Worm (Caenorhabditis elegans) whole organism, L4 larva: ENCODE measurements around the gene vha-18.
A peak's percentile ranks its signal among the peaks of the same experiment; 100 is the strongest.

Source experiments
- D1046.2 ChIP-seq: fragments of 200-800 bp; sonication (Bioruptor generic); IDR thresholded peaks from 2 replicates; pipeline ENCODE4 v1.3.6; 2022; ENCODE audit warnings: missing genetic modification characterization, missing compliant biosample characterization
- F49E8.2 ChIP-seq: sonication (generic microtip); optimal IDR thresholded peaks from 2 replicates; lab custom pipeline; 2016; ENCODE audit warnings: missing compliant biosample characterization, mild to moderate bottlenecking, missing genetic modification characterization, borderline replicate concordance
- T20F7.1 ChIP-seq: fragments of 200-800 bp; sonication (Bioruptor generic); optimal IDR thresholded peaks from 2 replicates; lab custom pipeline; 2018; ENCODE audit warnings: mild to moderate bottlenecking, missing genetic modification characterization, missing compliant biosample characterization
- ZK546.5 ChIP-seq, 2 experiments: sonication (generic microtip); optimal IDR thresholded peaks; 2 replicates each; lab custom pipeline; 2017; ENCODE audit warnings: missing biosample characterization in 2 of 2, missing genetic modification characterization in 2 of 2
- aha-1 ChIP-seq: fragments of 150-350 bp; peaks from one replicate; lab custom pipeline; 2014; ENCODE audit warnings: missing biosample characterization, missing genetic modification characterization
- ama-1 ChIP-seq: fragments of 150-350 bp; optimal IDR thresholded peaks from 2 replicates; lab custom pipeline; 2014; ENCODE audit warnings: inconsistent platforms, mixed read lengths
- attf-4 ChIP-seq: sonication (generic microtip); optimal IDR thresholded peaks from 3 replicates; lab custom pipeline; 2017; ENCODE audit warnings: missing biosample characterization, missing genetic modification characterization
- ceh-28 ChIP-seq: fragments of 150-350 bp; optimal IDR thresholded peaks from 2 replicates; lab custom pipeline; 2014; ENCODE audit warnings: missing biosample characterization, missing genetic modification reagents, missing genetic modification characterization
- ceh-32 ChIP-seq: sonication (generic microtip); optimal IDR thresholded peaks from 2 replicates; lab custom pipeline; 2016; ENCODE audit warnings: mild to moderate bottlenecking, missing genetic modification characterization, missing compliant biosample characterization; ENCODE audit not compliant: poor library complexity
- ceh-62 ChIP-seq: sonication (generic microtip); optimal IDR thresholded peaks from 2 replicates; lab custom pipeline; 2017; ENCODE audit warnings: missing biosample characterization, missing genetic modification characterization
- ces-1 ChIP-seq: fragments of 150-350 bp; sonication (generic microtip); optimal IDR thresholded peaks from 4 replicates; lab custom pipeline; 2014; ENCODE audit warnings: missing biosample characterization, missing genetic modification reagents, missing genetic modification characterization
- daf-19 ChIP-seq: fragments of 200-800 bp; sonication (Bioruptor generic); conservative IDR thresholded peaks from 2 replicates; pipeline ENCODE4 v1.3.6; 2022; ENCODE audit warnings: missing genetic modification characterization, missing compliant biosample characterization
- dmd-6 ChIP-seq: fragments of 200-800 bp; sonication (Bioruptor generic); IDR thresholded peaks from 2 replicates; pipeline ENCODE4 v1.3.6; 2022; ENCODE audit warnings: missing genetic modification reagents, missing genetic modification characterization, missing compliant biosample characterization
- egl-43 ChIP-seq: fragments of 200-800 bp; sonication (Bioruptor generic); IDR thresholded peaks from 2 replicates; pipeline ENCODE4 v1.3.6; 2022; ENCODE audit warnings: missing genetic modification reagents, missing genetic modification characterization, missing compliant biosample characterization
- hif-1 ChIP-seq, 2 experiments: sonication (generic microtip); optimal IDR thresholded peaks; 2 replicates each; lab custom pipeline; 2016 to 2017; ENCODE audit warnings: missing compliant biosample characterization in 2 of 2, missing genetic modification characterization in 2 of 2, missing genetic modification reagents in 2 of 2, missing genotype in 2 of 2, mild to moderate bottlenecking in 1 of 2
- hlh-30 ChIP-seq: sonication (generic microtip); optimal IDR thresholded peaks from 2 replicates; lab custom pipeline; 2017; ENCODE audit warnings: antibody characterized with exemption, mild to moderate bottlenecking, missing genetic modification characterization, missing compliant biosample characterization; ENCODE audit not compliant: insufficient read depth
- lin-13 ChIP-seq: fragments of 150-350 bp; optimal IDR thresholded peaks from 2 replicates; lab custom pipeline; 2014; ENCODE audit warnings: missing biosample characterization, missing genetic modification reagents, missing genetic modification characterization
- lin-38 ChIP-seq: fragments of 200-800 bp; sonication (Bioruptor generic); IDR thresholded peaks from 2 replicates; pipeline ENCODE4 v1.3.6; 2022; ENCODE audit warnings: missing genetic modification reagents, missing genetic modification characterization, missing compliant biosample characterization
- lin-39 ChIP-seq: fragments of 150-350 bp; optimal IDR thresholded peaks from 2 replicates; lab custom pipeline; 2014; ENCODE audit warnings: missing biosample characterization, missing genetic modification reagents, missing genetic modification characterization
- lir-3 ChIP-seq: sonication (generic microtip); optimal IDR thresholded peaks from 2 replicates; lab custom pipeline; 2016; ENCODE audit warnings: mild to moderate bottlenecking, missing genetic modification characterization, missing compliant biosample characterization
- madf-5 ChIP-seq, 2 experiments: fragments of 200-800 bp; sonication (Bioruptor generic); IDR thresholded peaks; 2 replicates each; pipeline ENCODE4 v1.3.6; 2022; ENCODE audit warnings: missing compliant biosample characterization in 2 of 2, missing genetic modification characterization in 2 of 2
- mdl-1 ChIP-seq, 2 experiments: fragments of 150-350 bp in 1 of 2; sonication (generic microtip) in 1 of 2; optimal IDR thresholded peaks; 2 replicates each; lab custom pipeline; 2014 to 2017; ENCODE audit warnings: missing biosample characterization in 2 of 2, missing genetic modification characterization in 2 of 2
- mxl-3 ChIP-seq: fragments of 200-800 bp; sonication (Bioruptor generic); optimal IDR thresholded peaks from 2 replicates; lab custom pipeline; 2018; ENCODE audit warnings: mild to moderate bottlenecking, missing genetic modification characterization, missing compliant biosample characterization
- nhr-10 ChIP-seq: fragments of 150-350 bp; optimal IDR thresholded peaks from 2 replicates; lab custom pipeline; 2014; ENCODE audit warnings: missing biosample characterization, missing genetic modification characterization
- nhr-102 ChIP-seq: sonication (generic microtip); optimal IDR thresholded peaks from 2 replicates; lab custom pipeline; 2016; ENCODE audit warnings: mild to moderate bottlenecking, missing genetic modification characterization, moderate library complexity, missing compliant biosample characterization
- nhr-11 ChIP-seq: fragments of 150-350 bp; optimal IDR thresholded peaks from 2 replicates; lab custom pipeline; 2014; ENCODE audit warnings: missing biosample characterization, missing genetic modification characterization
- nhr-48 ChIP-seq: sonication (generic microtip); optimal IDR thresholded peaks from 2 replicates; lab custom pipeline; 2016; ENCODE audit warnings: mild to moderate bottlenecking, missing genetic modification characterization, missing compliant biosample characterization
- nhr-6 ChIP-seq: fragments of 150-350 bp; optimal IDR thresholded peaks from 2 replicates; lab custom pipeline; 2014; ENCODE audit warnings: missing biosample characterization, missing genetic modification characterization
- php-3 ChIP-seq: fragments of 200-800 bp; sonication (Bioruptor generic); IDR thresholded peaks from 2 replicates; pipeline ENCODE4 v1.3.6; 2022; ENCODE audit warnings: missing genetic modification reagents, missing genetic modification characterization, missing compliant biosample characterization
- sdz-12 ChIP-seq: fragments of 200-800 bp; sonication (Bioruptor generic); optimal IDR thresholded peaks from 2 replicates; lab custom pipeline; 2018; ENCODE audit warnings: mild to moderate bottlenecking, missing genetic modification characterization, missing compliant biosample characterization
- skn-1 ChIP-seq: fragments of 150-350 bp; optimal IDR thresholded peaks from 2 replicates; lab custom pipeline; 2014; ENCODE audit warnings: missing biosample characterization, missing genetic modification characterization
- snpc-1.2 ChIP-seq: fragments of 200-800 bp; sonication (Bioruptor generic); IDR thresholded peaks from 2 replicates; pipeline ENCODE4 v1.3.6; 2022; ENCODE audit warnings: missing genetic modification reagents, missing genetic modification characterization, missing compliant biosample characterization
- snpc-4 ChIP-seq: fragments of 150-350 bp; optimal IDR thresholded peaks from 2 replicates; lab custom pipeline; 2014; ENCODE audit warnings: missing biosample characterization, missing genetic modification characterization
- spr-3 ChIP-seq: fragments of 200-800 bp; sonication (Bioruptor generic); optimal IDR thresholded peaks from 2 replicates; lab custom pipeline; 2018; ENCODE audit warnings: mild to moderate bottlenecking, missing genetic modification characterization, missing compliant biosample characterization
- unc-130 ChIP-seq: sonication (generic microtip); optimal IDR thresholded peaks from 2 replicates; lab custom pipeline; 2016; ENCODE audit warnings: missing genetic modification reagents, missing genetic modification characterization, missing compliant biosample characterization
- vab-7 ChIP-seq: fragments of 200-800 bp; sonication (Bioruptor generic); IDR thresholded peaks from 2 replicates; pipeline ENCODE4 v1.3.6; 2022; ENCODE audit warnings: missing genetic modification reagents, missing genetic modification characterization, missing compliant biosample characterization
- zag-1 ChIP-seq: fragments of 150-350 bp; optimal IDR thresholded peaks from 2 replicates; lab custom pipeline; 2014; ENCODE audit warnings: missing biosample characterization, missing genetic modification characterization
- zfp-2 ChIP-seq: sonication (generic microtip); optimal IDR thresholded peaks from 2 replicates; lab custom pipeline; 2016; ENCODE audit warnings: mild to moderate bottlenecking, missing genetic modification characterization, missing compliant biosample characterization
- zfp-3 ChIP-seq: fragments of 200-800 bp; sonication (Bioruptor generic); conservative IDR thresholded peaks from 2 replicates; pipeline ENCODE4 v1.3.6; 2022; ENCODE audit warnings: missing genetic modification reagents, missing genetic modification characterization, missing compliant biosample characterization

The vha-18 gene

ce11 chrV:8417271-8417670 lies 4.0 kb upstream of the vha-18 start:
- no peak for TF ChIP-seq ces-1
- no peak for TF ChIP-seq egl-43 (GFP tag; lab: Robert Waterston, UW)
- no peak for TF ChIP-seq php-3 (GFP tag; lab: Robert Waterston, UW)
- TF ChIP-seq vab-7 (GFP tag; lab: Robert Waterston, UW): no peak
- TF ChIP-seq mdl-1 (tag; optimal IDR thresholded peaks at IDR 0.05; lab: Kevin White, UChicago): no peak
- TF ChIP-seq aha-1 (tag; lab: Kevin White, UChicago): no peak

- TF ChIP-seq mdl-1 (tag; optimal IDR thresholded peaks at IDR 0.05; lab: Kevin White, UChicago) (no peak), nhr-10 (tag; lab: Kevin White, UChicago) (no peak), snpc-1.2 (GFP tag; lab: Robert Waterston, UW) (peak; percentile 58; the same call in 1 of the 2 replicates), lir-3 (tag; lab: Kevin White, UChicago) (no peak), F49E8.2 (tag; lab: Kevin White, UChicago) (peak; percentile 78), zag-1 (tag; lab: Kevin White, UChicago) (no peak), lin-38 (GFP tag; lab: Robert Waterston, UW) (peak; percentile 70), hif-1 (tag; optimal IDR thresholded peaks at IDR 0.05; lab: Kevin White, UChicago) (no peak), unc-130 (GFP tag; lab: Kevin White, UChicago) (peak; percentile 37), madf-5 (GFP tag; IDR thresholded peaks at IDR 0.05; lab: Robert Waterston, UW) (no peak), nhr-6 (no peak), dmd-6 (no peak), lin-39 (tag; lab: Kevin White, UChicago) (no peak), snpc-4 (tag; lab: Kevin White, UChicago) (no peak), attf-4 (tag; lab: Kevin White, UChicago) (no peak), mxl-3 (no peak), zfp-2 (tag; lab: Kevin White, UChicago) (no peak), nhr-48 (tag; lab: Kevin White, UChicago) (peak; percentile 29), ama-1 (lab: Kevin White, UChicago) (no peak), ZK546.5 (tag; optimal IDR thresholded peaks at IDR 0.05; lab: Kevin White, UChicago) (no peak), daf-19 (no peak), ceh-62 (tag; lab: Kevin White, UChicago) (no peak), hlh-30 (tag; lab: Kevin White, UChicago) (no peak), zfp-3 (GFP tag; lab: Robert Waterston, UW) (no peak), skn-1 (tag; lab: Kevin White, UChicago) (no peak), nhr-11 (tag; lab: Kevin White, UChicago) (no peak), T20F7.1 (GFP tag; lab: Kevin White, UChicago) (no peak), nhr-102 (tag; lab: Kevin White, UChicago) (peak; percentile 38), ceh-32 (tag; lab: Kevin White, UChicago) (no peak), D1046.2 (GFP tag; lab: Robert Waterston, UW) (no peak), php-3 (GFP tag; lab: Robert Waterston, UW) (0 out of 2 replicates have a peak, but pooled peaks have one; percentile 5), ceh-28 (tag; lab: Kevin White, UChicago) (no peak), spr-3 (GFP tag; lab: Kevin White, UChicago) (peak; percentile 42), sdz-12 (no peak), lin-13 (no peak)
- TF ChIP-seq, all 104 proteins: peak for 8
Measured at ce11 chrV:8415113-8415530, 1.8 kb upstream of the vha-18 start.
